Fruit fly (Drosophila melanogaster) whole organism, embryonic: ENCODE data around the gene CG15764.

Experiments
- Asciz ChIP-seq: fragments of 200-800 bp; sonication (Bioruptor generic); optimal IDR thresholded peaks from 2 replicates; lab custom pipeline; 2017; ENCODE audit warnings: missing biosample characterization, mild to moderate bottlenecking, missing genetic modification characterization, missing genetic modification reagents
- Atf6 ChIP-seq: fragments of 200-800 bp; sonication (Bioruptor generic); IDR thresholded peaks from 2 replicates; pipeline ENCODE4 v1.3.6; 2022; ENCODE audit warnings: missing biosample characterization, missing genetic modification characterization
- BEAF-32 ChIP-seq: fragments of 200-800 bp; sonication (Bioruptor generic); optimal IDR thresholded peaks from 3 replicates; lab custom pipeline; 2017; ENCODE audit warnings: missing biosample characterization, missing genetic modification characterization, mild to moderate bottlenecking, moderate library complexity, missing genetic modification reagents
- Bteb2 ChIP-seq: fragments of 200-800 bp; sonication (Bioruptor generic); optimal IDR thresholded peaks from 2 replicates; lab custom pipeline; 2016; ENCODE audit warnings: missing biosample characterization, missing genetic modification characterization
- CG10462 ChIP-seq: fragments of 200-800 bp; sonication (Bioruptor generic); optimal IDR thresholded peaks from 2 replicates; lab custom pipeline; 2016; ENCODE audit warnings: missing biosample characterization, missing genetic modification characterization
- CG11504 ChIP-seq: fragments of 200-800 bp; sonication (Bioruptor generic); optimal IDR thresholded peaks from 3 replicates; lab custom pipeline; 2019; ENCODE audit warnings: missing biosample characterization, mild to moderate bottlenecking, missing genetic modification characterization, moderate library complexity
- CG12769 ChIP-seq: fragments of 200-800 bp; sonication (Bioruptor generic); optimal IDR thresholded peaks from 2 replicates; lab custom pipeline; 2019; ENCODE audit warnings: missing biosample characterization, mild to moderate bottlenecking, missing genetic modification characterization, moderate library complexity
- CG13287 ChIP-seq: fragments of 200-800 bp; sonication (Bioruptor generic); IDR thresholded peaks from 2 replicates; pipeline ENCODE4 v1.3.6; 2022; ENCODE audit warnings: missing biosample characterization, missing genetic modification characterization; ENCODE audit not compliant: partially characterized antibody
- CG2116 ChIP-seq: fragments of 200-800 bp; sonication (Bioruptor generic); optimal IDR thresholded peaks from 3 replicates; lab custom pipeline; 2018; ENCODE audit warnings: missing biosample characterization, mild to moderate bottlenecking, missing genetic modification characterization
- CG32767 ChIP-seq: fragments of 200-800 bp; sonication (Bioruptor generic); IDR thresholded peaks from 2 replicates; pipeline ENCODE4 v1.3.6; 2022; ENCODE audit warnings: missing biosample characterization, missing genetic modification characterization
- CG7556 ChIP-seq: fragments of 200-800 bp; sonication (Bioruptor generic); optimal IDR thresholded peaks from 2 replicates; lab custom pipeline; 2017; ENCODE audit warnings: missing biosample characterization, mild to moderate bottlenecking, missing genetic modification characterization
- CG8089 ChIP-seq: fragments of 200-800 bp; sonication (Bioruptor generic); optimal IDR thresholded peaks from 3 replicates; lab custom pipeline; 2016; ENCODE audit warnings: missing biosample characterization, missing genetic modification characterization
- CG9727 ChIP-seq: fragments of 200-800 bp; sonication (Bioruptor generic); optimal IDR thresholded peaks from 3 replicates; lab custom pipeline; 2017; ENCODE audit warnings: missing biosample characterization, mild to moderate bottlenecking, missing genetic modification characterization
- D19A ChIP-seq: fragments of 200-800 bp; optimal IDR thresholded peaks from 3 replicates; lab custom pipeline; 2019; ENCODE audit warnings: missing biosample characterization, mild to moderate bottlenecking, missing genetic modification characterization, moderate library complexity
- Dek ChIP-seq: fragments of 200-800 bp; sonication (Bioruptor generic); optimal IDR thresholded peaks from 3 replicates; lab custom pipeline; 2019; ENCODE audit warnings: missing biosample characterization, mild to moderate bottlenecking, missing genetic modification characterization, moderate library complexity
- Doc3 ChIP-seq: fragments of 200-800 bp; sonication (Bioruptor generic); IDR thresholded peaks from 3 replicates; pipeline ENCODE4 v1.3.6; 2022; ENCODE audit warnings: missing biosample characterization, missing genetic modification characterization; ENCODE audit not compliant: partially characterized antibody
- Dref ChIP-seq: fragments of 200-800 bp; sonication (Bioruptor generic); IDR thresholded peaks from 2 replicates; pipeline ENCODE4 v1.3.6; 2022; ENCODE audit warnings: missing biosample characterization, missing genetic modification characterization
- Drgx ChIP-seq: fragments of 200-800 bp; sonication (Bioruptor generic); IDR thresholded peaks from 2 replicates; pipeline ENCODE4 v1.3.6; 2022; ENCODE audit warnings: missing biosample characterization, missing genetic modification characterization
- Fer1 ChIP-seq: fragments of 200-800 bp; sonication (Bioruptor generic); optimal IDR thresholded peaks from 2 replicates; lab custom pipeline; 2017; ENCODE audit warnings: missing biosample characterization, mild to moderate bottlenecking, missing genetic modification characterization
- Fer3 ChIP-seq: fragments of 200-800 bp; sonication (Bioruptor generic); optimal IDR thresholded peaks from 2 replicates; lab custom pipeline; 2018; ENCODE audit warnings: missing biosample characterization, mild to moderate bottlenecking, missing genetic modification characterization, moderate library complexity
- Hand ChIP-seq: fragments of 200-800 bp; sonication (Bioruptor generic); optimal IDR thresholded peaks from 2 replicates; lab custom pipeline; 2017; ENCODE audit warnings: mild to moderate bottlenecking, missing biosample characterization, missing genetic modification reagents, missing genetic modification characterization
- Hmr ChIP-seq: fragments of 200-800 bp; sonication (Bioruptor generic); optimal IDR thresholded peaks from 3 replicates; lab custom pipeline; 2017; ENCODE audit warnings: mild to moderate bottlenecking, missing biosample characterization, missing genetic modification reagents, missing genetic modification characterization
- Hmx ChIP-seq: fragments of 200-800 bp; sonication (Bioruptor generic); optimal IDR thresholded peaks from 2 replicates; lab custom pipeline; 2016; ENCODE audit warnings: missing biosample characterization, missing genetic modification characterization
- MESR4 ChIP-seq: fragments of 200-800 bp; sonication (Bioruptor generic); optimal IDR thresholded peaks from 2 replicates; lab custom pipeline; 2018; ENCODE audit warnings: missing biosample characterization, mild to moderate bottlenecking, missing genetic modification characterization, moderate library complexity
- Poxn ChIP-seq: fragments of 200-800 bp; sonication (Bioruptor generic); IDR thresholded peaks from 2 replicates; pipeline ENCODE4 v1.3.6; 2022; ENCODE audit warnings: missing biosample characterization, missing genetic modification characterization
- Scr ChIP-seq: fragments of 200-800 bp; sonication (Bioruptor generic); IDR thresholded peaks from 2 replicates; pipeline ENCODE4 v1.3.6; 2022; ENCODE audit warnings: missing biosample characterization, missing genetic modification characterization; ENCODE audit not compliant: partially characterized antibody
- Sry-δ ChIP-seq: fragments of 200-800 bp; sonication (Bioruptor generic); optimal IDR thresholded peaks from 2 replicates; lab custom pipeline; 2016; ENCODE audit warnings: missing biosample characterization, missing genetic modification characterization
- Stat92E ChIP-seq, 3 experiments: fragments of >200 bp in 2 of 3; fragments of 200-800 bp in 1 of 3; sonication (Bioruptor generic) in 1 of 3; optimal IDR thresholded peaks; 2 replicates each; lab custom pipeline; 2017 to 2019; ENCODE audit warnings: missing biosample characterization in 3 of 3, missing genetic modification characterization in 3 of 3, mild to moderate bottlenecking in 1 of 3, moderate library complexity in 1 of 3
- Vsx1 ChIP-seq: fragments of 200-800 bp; sonication (Bioruptor generic); optimal IDR thresholded peaks from 2 replicates; lab custom pipeline; 2017; ENCODE audit warnings: missing biosample characterization, mild to moderate bottlenecking, missing genetic modification characterization, missing genetic modification reagents
- Xrp1 ChIP-seq: fragments of 200-800 bp; sonication (Bioruptor generic); IDR thresholded peaks from 2 replicates; pipeline ENCODE4 v1.3.6; 2022; ENCODE audit warnings: missing biosample characterization, missing genetic modification characterization
- ab ChIP-seq: fragments of 200-800 bp; sonication (Bioruptor generic); optimal IDR thresholded peaks from 2 replicates; lab custom pipeline; 2016; ENCODE audit warnings: missing biosample characterization, missing genetic modification characterization
- bbx ChIP-seq: fragments of 200-800 bp; sonication (Bioruptor generic); IDR thresholded peaks from 2 replicates; pipeline ENCODE4 v1.3.6; 2022; ENCODE audit warnings: missing biosample characterization, missing genetic modification characterization; ENCODE audit not compliant: partially characterized antibody
- chinmo ChIP-seq: fragments of 200-800 bp; sonication (Bioruptor generic); IDR thresholded peaks from 4 replicates; pipeline ENCODE4 v1.3.6; 2022; ENCODE audit warnings: missing biosample characterization, missing genetic modification characterization; ENCODE audit not compliant: partially characterized antibody
- gfzf ChIP-seq: fragments of 200-800 bp; sonication (Bioruptor generic); optimal IDR thresholded peaks from 2 replicates; lab custom pipeline; 2016; ENCODE audit warnings: missing biosample characterization, mild to moderate bottlenecking, missing genetic modification characterization, moderate library complexity
- jumu ChIP-seq: fragments of 200-800 bp; sonication (Bioruptor generic); optimal IDR thresholded peaks from 3 replicates; lab custom pipeline; 2016; ENCODE audit warnings: missing biosample characterization, missing genetic modification characterization
- lab ChIP-seq: fragments of 200-800 bp; sonication (Bioruptor generic); optimal IDR thresholded peaks from 3 replicates; lab custom pipeline; 2017; ENCODE audit warnings: missing biosample characterization, missing genetic modification characterization, mild to moderate bottlenecking, moderate library complexity, missing genetic modification reagents
- luna ChIP-seq: fragments of 200-800 bp; sonication (Bioruptor generic); optimal IDR thresholded peaks from 2 replicates; lab custom pipeline; 2016; ENCODE audit warnings: missing biosample characterization, missing genetic modification characterization
- nerfin-2 ChIP-seq: fragments of 200-800 bp; sonication (Bioruptor generic); IDR thresholded peaks from 2 replicates; pipeline ENCODE4 v1.3.6; 2022; ENCODE audit warnings: missing biosample characterization, missing genetic modification characterization; ENCODE audit not compliant: partially characterized antibody
- nom ChIP-seq: fragments of 200-800 bp; sonication (Bioruptor generic); optimal IDR thresholded peaks from 2 replicates; lab custom pipeline; 2017; ENCODE audit warnings: missing biosample characterization, missing genetic modification characterization, mild to moderate bottlenecking, moderate library complexity, missing genetic modification reagents
- pzg ChIP-seq: fragments of 200-800 bp; sonication (Bioruptor generic); optimal IDR thresholded peaks from 3 replicates; lab custom pipeline; 2018; ENCODE audit warnings: missing biosample characterization, mild to moderate bottlenecking, missing genetic modification characterization, moderate library complexity
- rib ChIP-seq: fragments of 200-800 bp; sonication (Bioruptor generic); IDR thresholded peaks from 2 replicates; pipeline ENCODE4 v1.3.6; 2022; ENCODE audit warnings: missing biosample characterization, missing genetic modification characterization
- sqz ChIP-seq: fragments of 200-800 bp; sonication (Bioruptor generic); optimal IDR thresholded peaks from 3 replicates; lab custom pipeline; 2018; ENCODE audit warnings: missing biosample characterization, mild to moderate bottlenecking, missing genetic modification characterization
- stc ChIP-seq: fragments of 200-800 bp; sonication (Bioruptor generic); IDR thresholded peaks from 2 replicates; pipeline ENCODE4 v1.3.6; 2022; ENCODE audit warnings: missing biosample characterization, missing genetic modification characterization
- tap ChIP-seq: fragments of 200-800 bp; optimal IDR thresholded peaks from 3 replicates; lab custom pipeline; 2019; ENCODE audit warnings: missing biosample characterization, mild to moderate bottlenecking, missing genetic modification characterization, moderate library complexity
- unpg ChIP-seq: fragments of 200-800 bp; sonication (Bioruptor generic); optimal IDR thresholded peaks from 3 replicates; lab custom pipeline; 2018; ENCODE audit warnings: missing biosample characterization, mild to moderate bottlenecking, missing genetic modification characterization, moderate library complexity
- vnd ChIP-seq: fragments of 200-800 bp; sonication (Bioruptor generic); IDR thresholded peaks from 3 replicates; pipeline ENCODE4 v1.3.6; 2022; ENCODE audit warnings: missing biosample characterization, missing genetic modification characterization; ENCODE audit not compliant: partially characterized antibody
- yki ChIP-seq: fragments of >200 bp; optimal IDR thresholded peaks from 3 replicates; lab custom pipeline; 2018

CG15764 gene

DNA sequence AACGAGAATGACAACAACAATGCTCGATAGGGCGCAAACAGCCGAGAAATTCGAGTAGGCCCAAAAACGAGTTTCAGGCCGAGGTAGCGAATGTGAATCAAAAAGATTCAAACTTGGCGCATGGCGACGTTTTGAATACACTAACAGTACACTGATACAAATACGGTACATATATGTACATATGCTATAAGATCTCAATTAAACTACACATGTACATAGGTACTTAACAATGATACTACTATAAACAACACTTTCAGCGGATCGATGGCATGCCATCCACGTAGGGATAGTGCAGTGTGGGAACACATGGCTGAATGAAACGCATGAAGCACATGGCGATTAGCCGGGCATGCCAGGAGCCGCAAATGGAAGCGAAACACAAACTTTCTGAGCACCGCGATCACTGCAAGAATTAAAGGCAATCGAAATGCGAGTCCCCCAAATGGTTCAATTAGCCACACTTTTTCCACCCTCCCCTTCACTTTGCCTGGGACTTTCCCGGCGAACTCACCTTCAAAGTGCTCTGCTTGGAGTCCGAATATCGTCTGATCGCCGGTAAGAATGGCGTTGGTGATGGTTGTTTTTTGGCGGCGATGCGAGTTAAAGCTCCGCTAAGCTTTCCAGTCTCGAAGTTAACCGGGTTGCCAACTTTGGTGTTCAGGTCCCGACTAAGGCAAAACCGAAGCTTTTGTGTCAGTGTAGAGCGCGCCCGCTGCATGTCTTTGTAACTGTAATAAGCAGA, 47.0 kb downstream of the CG15764 start:
- TF ChIP-seq bbx (GFP tag; lab: Robert Waterston, UW) (peak; percentile 47; the same call in 1 of the 2 replicates), vnd (GFP tag; lab: Robert Waterston, UW) (peak; percentile 16; the same call in 1 of the 3 replicates), CG7556 (GFP tag; lab: Kevin White, UChicago) (no peak), D19A (peak; percentile 71), rib (GFP tag; lab: Robert Waterston, UW) (no peak), stc (no peak), ab (no peak), Stat92E (GFP tag; optimal IDR thresholded peaks at IDR 0.05; lab: Kevin White, UChicago) (no peak), Hand (GFP tag; lab: Kevin White, UChicago) (no peak), Bteb2 (GFP tag; lab: Kevin White, UChicago) (no peak), CG32767 (0 out of 2 replicates have a peak, but pooled peaks have one; percentile 15), Dref (GFP tag; lab: Robert Waterston, UW) (0 out of 2 replicates have a peak, but pooled peaks have one; percentile 32), Fer1 (GFP tag; lab: Kevin White, UChicago) (peak; percentile 26), unpg (GFP tag; lab: Kevin White, UChicago) (no peak), tap (tag; lab: Kevin White, UChicago) (no peak), Dek (tag; lab: Kevin White, UChicago) (peak; percentile 7), CG2116 (GFP tag; lab: Kevin White, UChicago) (no peak), lab (GFP tag; lab: Kevin White, UChicago) (peak; percentile 1), Scr (GFP tag; lab: Robert Waterston, UW) (0 out of 2 replicates have a peak, but pooled peaks have one; percentile 21), Vsx1 (GFP tag; lab: Kevin White, UChicago) (peak; percentile 72), Atf6 (GFP tag; lab: Robert Waterston, UW) (no peak), Sry-δ (peak; percentile 74), jumu (GFP tag; lab: Kevin White, UChicago) (no peak), yki (no peak), Poxn (GFP tag; lab: Robert Waterston, UW) (no peak), luna (GFP tag; lab: Kevin White, UChicago) (no peak), gfzf (GFP tag; lab: Kevin White, UChicago) (peak; percentile 12), CG12769 (peak; percentile 45), Hmx (GFP tag; lab: Kevin White, UChicago) (no peak), nom (GFP tag; lab: Kevin White, UChicago) (peak; percentile 44), CG9727 (GFP tag; lab: Kevin White, UChicago) (no peak), Xrp1 (GFP tag; lab: Robert Waterston, UW) (no peak), CG10462 (no peak), CG13287 (GFP tag; lab: Robert Waterston, UW) (peak; percentile 41), nerfin-2 (GFP tag; lab: Robert Waterston, UW) (0 out of 2 replicates have a peak, but pooled peaks have one; percentile 24), Hmr (GFP tag; lab: Kevin White, UChicago) (peak; percentile 18), Doc3 (GFP tag; lab: Robert Waterston, UW) (0 out of 3 replicates have a peak, but pooled peaks have one; percentile 27), MESR4 (GFP tag; lab: Kevin White, UChicago) (peak; percentile 4), CG11504 (tag; lab: Kevin White, UChicago) (no peak), chinmo (GFP tag; lab: Robert Waterston, UW) (0 out of 4 replicates have a peak, but pooled peaks have one; percentile 18), pzg (GFP tag; lab: Kevin White, UChicago) (peak; percentile 29), Drgx (GFP tag; lab: Robert Waterston, UW) (peak; percentile 43; the same call in 1 of the 2 replicates), BEAF-32 (peak; percentile 56), Asciz (GFP tag; lab: Kevin White, UChicago) (no peak), CG8089 (GFP tag; lab: Kevin White, UChicago) (peak; percentile 7), Fer3 (tag; lab: Kevin White, UChicago) (no peak), sqz (GFP tag; lab: Kevin White, UChicago) (no peak)
